Worm (Caenorhabditis elegans): ENCODE data around the gene T05C12.9.

Gene T05C12.9

ce11 chrII:8222309-8223065 lies 29.5 kb upstream of the T05C12.9 start, which contains the start of gene dab-1 (continued):
- TF ChIP-seq mel-28 (tag; optimal IDR thresholded peaks at IDR 0.05; ENCODE audit: borderline replicate concordance): no peak
- TF ChIP-seq nfya-1 (tag; optimal IDR thresholded peaks at IDR 0.05; ENCODE audit: borderline replicate concordance, insufficient read depth): no peak
- TF ChIP-seq rcor-1 (GFP tag; IDR thresholded peaks at IDR 0.05): no peak
- TF ChIP-seq ceh-27 (GFP tag; optimal IDR thresholded peaks at IDR 0.05): peak; percentile 2
- TF ChIP-seq ceh-40 (GFP tag; IDR thresholded peaks at IDR 0.05): no peak
- TF ChIP-seq ztf-18 (tag; optimal IDR thresholded peaks at IDR 0.05): no peak
- TF ChIP-seq dpl-1 (GFP tag; optimal IDR thresholded peaks at IDR 0.05): peak; percentile 54
- TF ChIP-seq F33H1.4 (GFP tag; IDR thresholded peaks at IDR 0.05): peak; percentile 55
- no peak for TF ChIP-seq dox-1 (GFP tag; IDR thresholded peaks at IDR 0.05)
- no peak for TF ChIP-seq hmg-20 (GFP tag; IDR thresholded peaks at IDR 0.05)
- no peak for TF ChIP-seq C17E4.6 (GFP tag; IDR thresholded peaks at IDR 0.05)
- TF ChIP-seq efl-1 (GFP tag; optimal IDR thresholded peaks at IDR 0.05): peak; percentile 88
- peak; percentile 94 for TF ChIP-seq madf-6 (GFP tag; IDR thresholded peaks at IDR 0.05)
- TF ChIP-seq cebp-2 (GFP tag; IDR thresholded peaks at IDR 0.05): no peak
- TF ChIP-seq lsl-1 (GFP tag; optimal IDR thresholded peaks at IDR 0.05): peak; percentile 72
- TF ChIP-seq him-1 (tag; optimal IDR thresholded peaks at IDR 0.05): no peak
- TF ChIP-seq nhr-179 (tag; optimal IDR thresholded peaks at IDR 0.05): no peak
- TF ChIP-seq repo-1 (tag; optimal IDR thresholded peaks at IDR 0.05): no peak

- TF ChIP-seq let-607 (tag; optimal IDR thresholded peaks at IDR 0.05) (no peak), atf-7 (tag; optimal IDR thresholded peaks at IDR 0.05) (no peak), egrh-3 (GFP tag; IDR thresholded peaks at IDR 0.05) (no peak), ceh-91 (GFP tag; IDR thresholded peaks at IDR 0.05) (no peak), repo-1 (tag; optimal IDR thresholded peaks at IDR 0.05) (no peak), hlh-26 (GFP tag; conservative IDR thresholded peaks at IDR 0.05) (no peak), D2030.7 (GFP tag; IDR thresholded peaks at IDR 0.05) (no peak), ztf-3 (GFP tag; optimal IDR thresholded peaks at IDR 0.05) (no peak), attf-5 (GFP tag; optimal IDR thresholded peaks at IDR 0.05) (no peak), snpc-4 (GFP tag; optimal IDR thresholded peaks at IDR 0.05) (no peak), snpc-4 (tag; optimal IDR thresholded peaks at IDR 0.05) (no peak), ets-4 (GFP tag; optimal IDR thresholded peaks at IDR 0.05) (no peak), ztf-22 (GFP tag; optimal IDR thresholded peaks at IDR 0.05) (no peak), snpc-1.1 (tag; optimal IDR thresholded peaks at IDR 0.05; ENCODE audit: insufficient read depth) (no peak), nhr-179 (tag; optimal IDR thresholded peaks at IDR 0.05) (no peak), unc-62 (GFP tag; optimal IDR thresholded peaks at IDR 0.05) (no peak), attf-3 (GFP tag; conservative IDR thresholded peaks at IDR 0.05) (no peak), unc-130 (GFP tag; optimal IDR thresholded peaks at IDR 0.05) (no peak), sdz-38 (tag; optimal IDR thresholded peaks at IDR 0.05) (no peak)
Observed at ce11 chrII:8220267-8220666, 27.2 kb upstream of the T05C12.9 start.

- no peak for TF ChIP-seq ztf-28 (GFP tag; IDR thresholded peaks at IDR 0.05)
- TF ChIP-seq cebp-2 (GFP tag; IDR thresholded peaks at IDR 0.05): no peak
Observed at ce11 chrII:8218266-8218665, 25.2 kb upstream of the T05C12.9 start.

Measured in whole organism, young adult.